Fruit fly (Drosophila melanogaster): ENCODE data around the gene CG43076.

CG43076 gene

DNA sequence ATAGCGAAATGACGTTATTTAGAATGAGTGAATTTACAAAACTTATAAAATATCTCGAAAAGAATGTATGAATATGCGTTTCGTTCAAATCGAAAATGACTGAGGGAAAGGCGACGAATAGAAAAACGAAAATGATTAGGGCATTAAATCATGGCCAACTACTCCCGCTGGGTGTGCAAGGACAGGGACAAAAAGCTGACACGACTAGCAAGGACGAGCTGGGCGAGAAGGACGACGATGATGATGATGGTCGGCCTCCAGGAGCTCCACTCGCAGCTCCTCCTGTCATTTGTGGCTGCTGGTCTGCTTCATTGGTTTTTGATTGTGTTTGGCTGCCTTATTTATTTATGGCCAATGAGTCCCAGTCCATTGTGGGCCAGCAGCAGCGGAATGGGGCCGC lies at the start of gene CG43076:
CG43076 (minus strand) TSS at position 101 of the 400 bp plus-strand sequence.
- TF ChIP-seq Ets98B (GFP tag; IDR thresholded peaks at IDR 0.05) (no peak), CG8159 (tag; optimal IDR thresholded peaks at IDR 0.05) (no peak), Pif1A (GFP tag; optimal IDR thresholded peaks at IDR 0.05) (no peak), Pif1B (GFP tag; optimal IDR thresholded peaks at IDR 0.05) (no peak), CG13204 (GFP tag; optimal IDR thresholded peaks at IDR 0.05) (no peak), gl (tag; optimal IDR thresholded peaks at IDR 0.05) (no peak), CG8301 (tag; optimal IDR thresholded peaks at IDR 0.05) (no peak), rn (GFP tag; IDR thresholded peaks at IDR 0.05) (no peak), Snoo (tag; optimal IDR thresholded peaks at IDR 0.05) (no peak), CG17806 (tag; optimal IDR thresholded peaks at IDR 0.05) (no peak), CG34367 (tag; optimal IDR thresholded peaks at IDR 0.05) (no peak), CG9948 (tag; optimal IDR thresholded peaks at IDR 0.05) (no peak), EcR (GFP tag; optimal IDR thresholded peaks at IDR 0.05) (no peak)

DNA sequence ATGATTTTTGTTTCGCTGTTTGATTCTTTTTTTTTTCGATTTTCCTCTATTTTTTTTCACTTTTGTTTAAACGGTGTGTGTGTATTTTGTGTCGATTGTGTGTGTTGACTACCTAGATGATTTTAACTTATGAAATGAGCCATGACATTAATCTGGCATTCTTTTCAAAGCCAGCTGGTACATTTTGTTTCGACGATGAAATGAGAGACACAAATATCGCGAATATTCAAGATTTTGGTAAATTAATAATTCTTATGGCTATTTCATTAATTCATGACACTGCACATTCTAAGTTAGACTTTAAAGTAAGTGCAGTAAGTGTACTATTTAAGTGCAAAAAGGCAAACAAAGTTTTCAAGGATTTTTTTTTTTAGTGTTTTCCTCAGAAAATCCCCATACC lies 48.9 kb upstream of the CG43076 start, which contains the start of gene CG9106:
CG9106 (minus strand) TSS at position 101 of the 400 bp plus-strand sequence.
- TF ChIP-seq D1 (tag; optimal IDR thresholded peaks at IDR 0.05) (no peak), CG8159 (tag; optimal IDR thresholded peaks at IDR 0.05) (no peak), CG8301 (tag; optimal IDR thresholded peaks at IDR 0.05) (no peak), CG32121 (GFP tag; IDR thresholded peaks at IDR 0.05) (no peak), fd96Ca (GFP tag; IDR thresholded peaks at IDR 0.05) (no peak), rn (GFP tag; IDR thresholded peaks at IDR 0.05) (no peak), CG9948 (tag; optimal IDR thresholded peaks at IDR 0.05) (no peak), CG10348 (GFP tag; IDR thresholded peaks at IDR 0.05) (no peak), Ets98B (GFP tag; IDR thresholded peaks at IDR 0.05) (no peak), CG14655 (GFP tag; optimal IDR thresholded peaks at IDR 0.05) (no peak)

DNA sequence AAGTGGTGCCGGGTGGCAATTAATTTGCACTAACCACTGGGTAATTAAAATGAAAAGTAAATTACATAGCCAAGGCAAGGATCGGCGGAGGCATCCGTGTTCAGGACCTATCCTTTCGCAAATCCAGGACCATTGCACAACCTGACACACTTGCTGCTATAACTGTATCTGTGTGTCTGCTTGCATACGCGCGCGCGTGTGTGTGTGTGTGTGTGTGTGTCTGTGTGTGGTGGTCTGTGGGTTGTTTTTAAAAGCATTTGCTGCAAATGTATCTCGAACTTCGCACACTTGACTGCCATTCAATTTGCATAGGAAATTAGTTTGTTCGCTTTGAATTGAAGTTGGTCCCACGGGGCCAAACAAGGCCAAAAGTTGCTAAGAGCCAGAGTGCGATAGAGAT lies 35.9 kb upstream of the CG43076 start:
- TF ChIP-seq rn (GFP tag; IDR thresholded peaks at IDR 0.05) (no peak), D1 (tag; optimal IDR thresholded peaks at IDR 0.05) (no peak), CG10348 (GFP tag; IDR thresholded peaks at IDR 0.05) (no peak), CG9948 (tag; optimal IDR thresholded peaks at IDR 0.05) (no peak), fd96Ca (GFP tag; IDR thresholded peaks at IDR 0.05) (no peak), Ets98B (GFP tag; IDR thresholded peaks at IDR 0.05) (no peak)

DNA sequence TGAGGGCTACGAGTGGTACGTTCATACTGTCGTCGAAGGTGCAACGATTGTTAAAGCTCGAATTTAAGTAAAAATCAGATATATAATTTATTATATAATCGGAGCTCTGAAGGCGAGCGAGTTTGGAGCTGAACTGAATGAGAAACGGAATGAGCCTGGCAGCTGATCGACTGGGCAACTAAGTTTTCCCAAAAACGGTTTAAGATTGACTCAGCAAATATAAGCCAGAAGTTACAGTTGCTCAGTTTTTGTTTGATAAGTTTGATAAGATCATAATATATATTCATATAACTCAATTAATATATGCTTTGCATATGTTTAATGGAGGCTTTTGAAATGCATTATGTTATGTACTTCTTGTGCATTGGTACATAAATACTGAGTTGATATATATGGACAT lies 21.4 kb upstream of the CG43076 start, which contains the start of gene PPYR1:
PPYR1 (minus strand) TSS at position 101 of the 400 bp plus-strand sequence.
- TF ChIP-seq fd96Ca (GFP tag; IDR thresholded peaks at IDR 0.05) (no peak), CG9948 (tag; optimal IDR thresholded peaks at IDR 0.05) (no peak), Pif1A (GFP tag; optimal IDR thresholded peaks at IDR 0.05) (no peak), CG14655 (GFP tag; optimal IDR thresholded peaks at IDR 0.05) (no peak), CG17806 (tag; optimal IDR thresholded peaks at IDR 0.05) (no peak), Snoo (tag; optimal IDR thresholded peaks at IDR 0.05) (no peak), Pif1B (GFP tag; optimal IDR thresholded peaks at IDR 0.05) (no peak), CG8159 (tag; optimal IDR thresholded peaks at IDR 0.05) (no peak), CG4496 (GFP tag; IDR thresholded peaks at IDR 0.05) (no peak), CG34367 (tag; optimal IDR thresholded peaks at IDR 0.05) (no peak), CG10348 (GFP tag; IDR thresholded peaks at IDR 0.05) (no peak), CG12605 (GFP tag; IDR thresholded peaks at IDR 0.05) (no peak), CG32121 (GFP tag; IDR thresholded peaks at IDR 0.05) (no peak), CG15710 (tag; optimal IDR thresholded peaks at IDR 0.05) (no peak), CG8301 (tag; optimal IDR thresholded peaks at IDR 0.05) (no peak), rn (GFP tag; IDR thresholded peaks at IDR 0.05) (no peak), Ets98B (GFP tag; IDR thresholded peaks at IDR 0.05) (no peak), EcR (GFP tag; optimal IDR thresholded peaks at IDR 0.05) (no peak), D1 (tag; optimal IDR thresholded peaks at IDR 0.05) (no peak)

DNA sequence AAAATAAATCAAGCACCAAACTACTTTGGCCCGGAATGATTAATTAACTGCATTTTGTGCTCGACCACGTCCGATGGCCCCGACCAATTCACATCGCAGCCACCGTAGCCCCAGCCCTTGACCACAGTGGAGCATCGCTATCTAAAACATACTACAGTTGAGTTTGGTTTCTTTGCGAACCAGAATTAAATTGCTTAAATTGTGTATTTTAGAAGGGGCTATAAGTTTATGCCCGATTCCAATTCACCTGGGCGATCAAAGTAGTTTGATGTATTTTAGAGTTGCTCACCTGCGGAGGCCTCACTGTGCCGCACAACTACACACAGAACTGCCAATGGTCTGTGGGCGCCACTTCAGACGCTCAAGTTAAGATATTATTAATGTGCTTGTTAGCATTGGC lies 11.9 kb upstream of the CG43076 start:
- TF ChIP-seq Snoo (tag; optimal IDR thresholded peaks at IDR 0.05) = no peak
- no peak for TF ChIP-seq CG9948 (tag; optimal IDR thresholded peaks at IDR 0.05)

DNA sequence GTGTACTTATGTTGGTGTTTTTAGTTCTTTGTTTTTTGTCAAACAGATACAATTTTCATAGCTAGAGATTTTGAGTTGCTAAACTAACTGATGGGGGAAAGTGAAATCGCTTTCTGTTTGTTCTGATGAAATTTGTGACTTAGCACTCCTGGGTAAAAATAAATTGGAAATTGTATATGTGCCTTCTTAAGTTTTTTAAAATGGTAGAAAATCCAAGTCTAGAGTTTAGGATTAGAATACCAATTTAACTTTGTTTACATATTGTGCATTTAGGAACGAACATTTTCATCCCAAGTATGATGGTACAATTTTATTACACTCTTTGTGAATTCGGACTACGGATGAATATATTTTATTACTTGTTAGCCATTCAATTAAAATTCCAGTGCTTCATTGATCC lies 6.4 kb upstream of the CG43076 start, which contains the start of gene CG9101:
CG9101 (minus strand) TSS at position 101 of the 400 bp plus-strand sequence.
- TF ChIP-seq CG12605 (GFP tag; IDR thresholded peaks at IDR 0.05) = no peak
- no peak for TF ChIP-seq CG8159 (tag; optimal IDR thresholded peaks at IDR 0.05)
- TF ChIP-seq CG13204 (GFP tag; optimal IDR thresholded peaks at IDR 0.05) = no peak
- no peak for TF ChIP-seq CG4496 (GFP tag; IDR thresholded peaks at IDR 0.05)
- no peak for TF ChIP-seq CG32121 (GFP tag; IDR thresholded peaks at IDR 0.05)
- no peak for TF ChIP-seq CG10348 (GFP tag; IDR thresholded peaks at IDR 0.05)
- TF ChIP-seq rn (GFP tag; IDR thresholded peaks at IDR 0.05) = no peak
- TF ChIP-seq Snoo (tag; optimal IDR thresholded peaks at IDR 0.05) = no peak
- no peak for TF ChIP-seq gl (tag; optimal IDR thresholded peaks at IDR 0.05)
- TF ChIP-seq CG17806 (tag; optimal IDR thresholded peaks at IDR 0.05) = no peak

DNA sequence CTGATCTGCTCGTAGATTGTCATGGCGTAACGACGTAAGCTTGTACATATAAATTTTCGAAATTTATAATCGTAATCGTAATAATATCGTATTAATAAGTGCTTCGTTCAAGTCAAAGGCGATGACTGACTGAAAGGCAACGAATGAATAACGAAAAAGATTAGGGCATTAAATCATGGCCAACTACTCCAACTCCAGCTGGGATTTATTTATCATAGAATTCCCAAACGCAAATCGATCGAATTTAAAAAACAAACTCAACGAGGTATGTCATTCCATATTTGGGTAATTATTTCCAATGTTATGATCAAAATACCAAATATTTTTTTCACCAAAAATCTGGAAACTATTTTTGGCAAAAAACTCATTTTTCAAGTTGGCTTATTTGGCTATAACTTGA lies 2.3 kb downstream of the CG43076 start, which contains the start of gene CG43075:
CG43075 (minus strand) TSS at position 101 of the 400 bp plus-strand sequence.
- TF ChIP-seq CG10348 (GFP tag; IDR thresholded peaks at IDR 0.05) (no peak), CG13204 (GFP tag; optimal IDR thresholded peaks at IDR 0.05) (no peak)

Measured in whole organism, pupa.